Worm (Caenorhabditis elegans) whole organism, L3 larva: ENCODE results near the gene F55F3.4.

ENCODE experiments used
- ama-1 ChIP-seq: fragments of 150-350 bp; optimal IDR thresholded peaks from 2 replicates; lab custom pipeline; 2018
- ceh-16 ChIP-seq: sonication (generic microtip); optimal IDR thresholded peaks from 2 replicates; lab custom pipeline; 2017; ENCODE audit warnings: missing biosample characterization, missing genetic modification characterization
- egl-27 ChIP-seq: sonication (generic microtip); optimal IDR thresholded peaks from 4 replicates; lab custom pipeline; 2017; ENCODE audit warnings: missing biosample characterization, missing genetic modification reagents, missing genetic modification characterization
- fos-1 ChIP-seq: fragments of 150-350 bp; optimal IDR thresholded peaks from 2 replicates; lab custom pipeline; 2014; ENCODE audit warnings: missing biosample characterization, missing genetic modification characterization
- hmg-11 ChIP-seq: sonication (generic microtip); optimal IDR thresholded peaks from 2 replicates; lab custom pipeline; 2016; ENCODE audit warnings: missing genetic modification characterization, missing compliant biosample characterization
- mml-1 ChIP-seq: fragments of 150-350 bp; sonication (generic microtip); optimal IDR thresholded peaks from 3 replicates; lab custom pipeline; 2014; ENCODE audit warnings: missing biosample characterization, missing genetic modification characterization
- nhr-12 ChIP-seq: fragments of 150-350 bp; optimal IDR thresholded peaks from 2 replicates; lab custom pipeline; 2014; ENCODE audit warnings: missing biosample characterization, missing genetic modification characterization
- nhr-25 ChIP-seq: sonication (generic microtip); optimal IDR thresholded peaks from 2 replicates; lab custom pipeline; 2017; ENCODE audit warnings: missing biosample characterization, missing genetic modification characterization
- pha-4 ChIP-seq: fragments of 150-350 bp; optimal IDR thresholded peaks from 2 replicates; lab custom pipeline; 2014; ENCODE audit warnings: missing biosample characterization, missing genetic modification reagents, missing genetic modification characterization
- snpc-4 ChIP-seq: fragments of 150-350 bp; optimal IDR thresholded peaks from 2 replicates; lab custom pipeline; 2014; ENCODE audit warnings: missing biosample characterization, missing genetic modification characterization
- unc-39 ChIP-seq: sonication (generic microtip); optimal IDR thresholded peaks from 4 replicates; lab custom pipeline; 2017; ENCODE audit warnings: missing biosample characterization, missing genetic modification characterization
- zag-1 ChIP-seq: fragments of 150-350 bp; optimal IDR thresholded peaks from 2 replicates; lab custom pipeline; 2014; ENCODE audit warnings: missing biosample characterization, missing genetic modification characterization

DNA sequence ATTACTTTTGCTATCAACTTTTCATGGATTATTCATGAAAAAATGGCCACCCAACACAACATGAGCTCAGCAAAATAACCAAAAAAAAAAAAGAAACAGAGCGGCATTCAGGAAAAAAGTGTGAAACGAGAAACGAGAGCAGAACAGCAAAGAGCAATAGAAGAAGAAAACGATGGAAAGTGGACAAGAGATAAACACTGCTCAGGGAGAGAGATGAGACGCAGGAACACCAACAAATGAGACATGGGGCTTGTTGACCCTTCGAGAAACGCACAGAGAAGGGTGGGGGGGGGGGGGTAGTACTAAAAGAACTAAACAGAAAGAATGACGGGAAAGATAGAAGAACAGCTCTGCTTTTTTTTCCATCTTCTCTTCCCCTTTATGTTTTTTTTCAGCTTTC is 26.6 kb downstream of the F55F3.4 start:
- no peak for TF ChIP-seq egl-27 (tag; lab: Kevin White, UChicago)
- peak; percentile 57 for TF ChIP-seq pha-4 (tag; lab: Kevin White, UChicago)
- no peak for TF ChIP-seq fos-1
- TF ChIP-seq ceh-16 (tag; lab: Kevin White, UChicago) = no peak
- TF ChIP-seq ama-1 = no peak
- no peak for TF ChIP-seq nhr-25 (tag; lab: Kevin White, UChicago)
- no peak for TF ChIP-seq nhr-12 (tag; lab: Kevin White, UChicago)
- no peak for TF ChIP-seq unc-39 (tag; lab: Kevin White, UChicago)
- TF ChIP-seq mml-1 (tag; lab: Kevin White, UChicago) = no peak
- TF ChIP-seq zag-1 (tag; lab: Kevin White, UChicago) = no peak
- TF ChIP-seq hmg-11 (tag; lab: Kevin White, UChicago) = peak; percentile 35
- no peak for TF ChIP-seq snpc-4 (tag; lab: Kevin White, UChicago)
